Worm (Caenorhabditis elegans) whole organism, L4 larva: ENCODE measurements around the gene clec-82.

Source experiments
- F49E8.2 ChIP-seq: sonication (generic microtip); optimal IDR thresholded peaks from 2 replicates; lab custom pipeline; 2016; ENCODE audit warnings: missing compliant biosample characterization, mild to moderate bottlenecking, missing genetic modification characterization, borderline replicate concordance
- Y48G9A.11 ChIP-seq: fragments of 200-800 bp; sonication (Bioruptor generic); IDR thresholded peaks from 2 replicates; pipeline ENCODE4 v1.3.6; 2022; ENCODE audit warnings: missing genetic modification reagents, missing genetic modification characterization, missing compliant biosample characterization
- Y75B8A.6 ChIP-seq: fragments of 200-800 bp; sonication (Bioruptor generic); IDR thresholded peaks from 2 replicates; pipeline ENCODE4 v1.3.6; 2022; ENCODE audit warnings: missing genetic modification reagents, missing genetic modification characterization, missing compliant biosample characterization
- ZK337.2 ChIP-seq: fragments of 200-800 bp; sonication (Bioruptor generic); IDR thresholded peaks from 2 replicates; pipeline ENCODE4 v1.3.6; 2022; ENCODE audit warnings: missing genetic modification reagents, missing genetic modification characterization, missing compliant biosample characterization
- aha-1 ChIP-seq: fragments of 150-350 bp; peaks from one replicate; lab custom pipeline; 2014; ENCODE audit warnings: missing biosample characterization, missing genetic modification characterization
- aly-2 ChIP-seq: sonication (generic microtip); optimal IDR thresholded peaks from 2 replicates; lab custom pipeline; 2018; ENCODE audit warnings: missing biosample characterization, missing genetic modification characterization
- attf-4 ChIP-seq: sonication (generic microtip); optimal IDR thresholded peaks from 3 replicates; lab custom pipeline; 2017; ENCODE audit warnings: missing biosample characterization, missing genetic modification characterization
- ceh-32 ChIP-seq: sonication (generic microtip); optimal IDR thresholded peaks from 2 replicates; lab custom pipeline; 2016; ENCODE audit warnings: mild to moderate bottlenecking, missing genetic modification characterization, missing compliant biosample characterization; ENCODE audit not compliant: poor library complexity
- ceh-62 ChIP-seq: sonication (generic microtip); optimal IDR thresholded peaks from 2 replicates; lab custom pipeline; 2017; ENCODE audit warnings: missing biosample characterization, missing genetic modification characterization
- ces-1 ChIP-seq: fragments of 150-350 bp; sonication (generic microtip); optimal IDR thresholded peaks from 4 replicates; lab custom pipeline; 2014; ENCODE audit warnings: missing biosample characterization, missing genetic modification reagents, missing genetic modification characterization
- ctbp-1 ChIP-seq: fragments of 200-800 bp; sonication (Bioruptor generic); IDR thresholded peaks from 2 replicates; pipeline ENCODE4 v1.3.6; 2022; ENCODE audit warnings: missing genetic modification reagents, missing genetic modification characterization, missing compliant biosample characterization
- daf-12 ChIP-seq: fragments of 150-350 bp; optimal IDR thresholded peaks from 2 replicates; lab custom pipeline; 2014; ENCODE audit warnings: missing biosample characterization, missing genetic modification reagents, missing genetic modification characterization
- daf-16 ChIP-seq, 3 experiments: sonication (generic microtip); optimal IDR thresholded peaks; 2 replicates each; lab custom pipeline; 2016 to 2017; ENCODE audit warnings: missing genetic modification characterization in 3 of 3, missing genetic modification reagents in 3 of 3, mild to moderate bottlenecking in 2 of 3, missing compliant biosample characterization in 2 of 3, missing biosample characterization in 1 of 3, moderate library complexity in 1 of 3
- dmd-6 ChIP-seq: fragments of 200-800 bp; sonication (Bioruptor generic); IDR thresholded peaks from 2 replicates; pipeline ENCODE4 v1.3.6; 2022; ENCODE audit warnings: missing genetic modification reagents, missing genetic modification characterization, missing compliant biosample characterization
- dmd-8 ChIP-seq: fragments of 200-800 bp; sonication (Bioruptor generic); IDR thresholded peaks from 2 replicates; pipeline ENCODE4 v1.3.6; 2022; ENCODE audit warnings: missing genetic modification characterization, missing compliant biosample characterization
- dpl-1 ChIP-seq: fragments of 150-350 bp; optimal IDR thresholded peaks from 2 replicates; lab custom pipeline; 2014; ENCODE audit warnings: missing biosample characterization, missing genetic modification reagents, missing genetic modification characterization
- dve-1 ChIP-seq: sonication (generic microtip); optimal IDR thresholded peaks from 2 replicates; lab custom pipeline; 2017; ENCODE audit warnings: antibody characterized with exemption, mild to moderate bottlenecking, missing genetic modification characterization, missing compliant biosample characterization; ENCODE audit not compliant: insufficient read depth
- egl-27 ChIP-seq: sonication (generic microtip); optimal IDR thresholded peaks from 3 replicates; lab custom pipeline; 2017; ENCODE audit warnings: missing biosample characterization, missing genetic modification reagents, missing genetic modification characterization
- fos-1 ChIP-seq: fragments of 150-350 bp; optimal IDR thresholded peaks from 2 replicates; lab custom pipeline; 2014; ENCODE audit warnings: missing biosample characterization, missing genetic modification characterization
- hlh-11 ChIP-seq: fragments of 200-800 bp; sonication (Bioruptor generic); optimal IDR thresholded peaks from 2 replicates; lab custom pipeline; 2018; ENCODE audit warnings: mild to moderate bottlenecking, missing genetic modification characterization, missing compliant biosample characterization
- hlh-30 ChIP-seq: sonication (generic microtip); optimal IDR thresholded peaks from 2 replicates; lab custom pipeline; 2017; ENCODE audit warnings: antibody characterized with exemption, mild to moderate bottlenecking, missing genetic modification characterization, missing compliant biosample characterization; ENCODE audit not compliant: insufficient read depth
- hmg-1.1 ChIP-seq: fragments of 200-800 bp; sonication (Bioruptor generic); IDR thresholded peaks from 2 replicates; pipeline ENCODE4 v1.3.6; 2022; ENCODE audit warnings: missing genetic modification reagents, missing genetic modification characterization, missing compliant biosample characterization
- jun-1 ChIP-seq: fragments of 150-350 bp; optimal IDR thresholded peaks from 2 replicates; lab custom pipeline; 2014; ENCODE audit warnings: missing biosample characterization, missing genetic modification reagents, missing genetic modification characterization
- lin-1 ChIP-seq: fragments of 200-800 bp; sonication (Bioruptor generic); IDR thresholded peaks from 2 replicates; pipeline ENCODE4 v1.3.6; 2022; ENCODE audit warnings: missing genetic modification reagents, missing genetic modification characterization, missing compliant biosample characterization
- lin-13 ChIP-seq: fragments of 150-350 bp; optimal IDR thresholded peaks from 2 replicates; lab custom pipeline; 2014; ENCODE audit warnings: missing biosample characterization, missing genetic modification reagents, missing genetic modification characterization
- lin-38 ChIP-seq: fragments of 200-800 bp; sonication (Bioruptor generic); IDR thresholded peaks from 2 replicates; pipeline ENCODE4 v1.3.6; 2022; ENCODE audit warnings: missing genetic modification reagents, missing genetic modification characterization, missing compliant biosample characterization
- lsy-2 ChIP-seq, 2 experiments: fragments of 150-350 bp in 1 of 2; sonication (generic microtip) in 1 of 2; optimal IDR thresholded peaks; 2 replicates each; lab custom pipeline; 2014 to 2017; ENCODE audit warnings: missing biosample characterization in 2 of 2, missing genetic modification characterization in 2 of 2
- madf-5 ChIP-seq, 2 experiments: fragments of 200-800 bp; sonication (Bioruptor generic); IDR thresholded peaks; 2 replicates each; pipeline ENCODE4 v1.3.6; 2022; ENCODE audit warnings: missing compliant biosample characterization in 2 of 2, missing genetic modification characterization in 2 of 2
- mdl-1 ChIP-seq, 2 experiments: fragments of 150-350 bp in 1 of 2; sonication (generic microtip) in 1 of 2; optimal IDR thresholded peaks; 2 replicates each; lab custom pipeline; 2014 to 2017; ENCODE audit warnings: missing biosample characterization in 2 of 2, missing genetic modification characterization in 2 of 2
- mes-2 ChIP-seq: sonication (generic microtip); optimal IDR thresholded peaks from 2 replicates; lab custom pipeline; 2016; ENCODE audit warnings: missing genotype, mild to moderate bottlenecking, missing genetic modification characterization, missing compliant biosample characterization; ENCODE audit not compliant: poor library complexity, severe bottlenecking
- mxl-3 ChIP-seq: fragments of 200-800 bp; sonication (Bioruptor generic); optimal IDR thresholded peaks from 2 replicates; lab custom pipeline; 2018; ENCODE audit warnings: mild to moderate bottlenecking, missing genetic modification characterization, missing compliant biosample characterization
- nhr-28 ChIP-seq: fragments of 150-350 bp; optimal IDR thresholded peaks from 2 replicates; lab custom pipeline; 2014; ENCODE audit warnings: missing biosample characterization, missing genetic modification characterization
- nhr-42 ChIP-seq: fragments of 200-800 bp; sonication (Bioruptor generic); IDR thresholded peaks from 2 replicates; pipeline ENCODE4 v1.3.6; 2022; ENCODE audit warnings: missing genetic modification characterization, missing compliant biosample characterization
- nhr-6 ChIP-seq: fragments of 150-350 bp; optimal IDR thresholded peaks from 2 replicates; lab custom pipeline; 2014; ENCODE audit warnings: missing biosample characterization, missing genetic modification characterization
- nhr-76 ChIP-seq: fragments of 150-350 bp; optimal IDR thresholded peaks from 2 replicates; lab custom pipeline; 2014; ENCODE audit warnings: missing biosample characterization, missing genetic modification characterization
- nhr-77 ChIP-seq: fragments of 150-350 bp; optimal IDR thresholded peaks from 2 replicates; lab custom pipeline; 2014; ENCODE audit warnings: missing biosample characterization, missing genetic modification characterization
- pha-4 ChIP-seq, 2 experiments: fragments of 150-350 bp in 1 of 2; fragments of 200-800 bp in 1 of 2; sonication (Bioruptor generic) in 1 of 2; IDR thresholded peaks in 1 of 2; optimal IDR thresholded peaks in 1 of 2; 2 replicates each; pipeline versions ENCODE4 v1.3.6 to Lab custom; 2014 to 2022; ENCODE audit warnings: missing genetic modification characterization in 2 of 2, missing genetic modification reagents in 2 of 2, missing biosample characterization in 1 of 2, missing compliant biosample characterization in 1 of 2
- pqm-1 ChIP-seq: sonication (generic microtip); optimal IDR thresholded peaks from 2 replicates; lab custom pipeline; 2017; ENCODE audit warnings: missing biosample characterization, missing genetic modification characterization
- set-16 ChIP-seq: fragments of 200-800 bp; sonication (Bioruptor generic); IDR thresholded peaks from 2 replicates; pipeline ENCODE4 v1.3.6; 2022; ENCODE audit warnings: missing genetic modification reagents, missing genetic modification characterization, missing compliant biosample characterization
- vab-7 ChIP-seq: fragments of 200-800 bp; sonication (Bioruptor generic); IDR thresholded peaks from 2 replicates; pipeline ENCODE4 v1.3.6; 2022; ENCODE audit warnings: missing genetic modification reagents, missing genetic modification characterization, missing compliant biosample characterization
- zfp-2 ChIP-seq: sonication (generic microtip); optimal IDR thresholded peaks from 2 replicates; lab custom pipeline; 2016; ENCODE audit warnings: mild to moderate bottlenecking, missing genetic modification characterization, missing compliant biosample characterization
- zip-2 ChIP-seq: fragments of 150-350 bp; optimal IDR thresholded peaks from 2 replicates; lab custom pipeline; 2014; ENCODE audit warnings: missing biosample characterization, missing genetic modification characterization
- ztf-7 ChIP-seq: fragments of 150-350 bp; optimal IDR thresholded peaks from 2 replicates; lab custom pipeline; 2014; ENCODE audit warnings: missing biosample characterization, missing genetic modification characterization

The clec-82 gene

DNA sequence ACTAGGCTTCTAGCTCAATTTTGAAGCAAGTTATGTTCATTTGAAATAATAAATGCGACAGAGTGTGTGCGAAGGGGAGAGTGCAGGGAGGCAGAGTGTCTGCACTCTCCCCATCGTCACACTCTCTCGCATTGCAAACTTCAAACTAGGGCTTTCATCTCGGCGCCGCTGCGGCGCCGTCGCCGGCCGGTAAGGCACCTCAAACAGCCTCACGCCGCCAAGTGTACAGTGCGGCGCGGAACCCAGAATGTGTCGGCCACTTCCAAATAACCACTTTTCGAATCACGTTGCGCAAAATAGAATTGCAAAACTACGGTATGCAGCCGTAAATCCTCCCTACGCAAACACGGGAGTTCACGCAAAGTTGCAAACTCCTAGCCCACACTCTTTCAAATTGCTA lies 13.8 kb downstream of the clec-82 start (continued):
- no peak for TF ChIP-seq ces-1 (GFP tag; lab: Kevin White, UChicago)
- no peak for TF ChIP-seq mdl-1 (tag; optimal IDR thresholded peaks at IDR 0.05; lab: Kevin White, UChicago)

DNA sequence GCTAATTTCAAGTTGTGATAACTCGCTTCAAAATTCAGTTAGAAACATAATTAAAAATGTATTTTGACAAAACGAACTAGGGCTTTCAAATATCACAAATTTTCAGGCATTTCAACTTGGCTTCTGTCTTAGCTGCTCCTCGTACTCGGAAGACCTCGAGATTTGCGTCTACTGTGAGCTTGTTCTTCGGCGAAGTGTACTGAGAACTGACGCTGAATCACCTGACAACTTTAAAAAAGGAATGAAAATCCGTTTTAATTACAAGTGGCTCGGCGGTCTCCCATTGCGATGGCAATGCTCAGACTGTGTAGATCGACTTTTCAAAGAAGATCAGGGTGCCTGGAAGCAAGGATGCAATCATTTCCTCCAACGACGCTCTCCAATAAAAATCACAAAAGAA lies 15.1 kb downstream of the clec-82 start, which contains the start of gene clec-85:
Gene clec-85 (plus strand): TSS at position 301 of the 400 bp plus-strand sequence.
- TF ChIP-seq lin-1, result no peak
- no peak for TF ChIP-seq nhr-6
- no peak for TF ChIP-seq set-16 (GFP tag; lab: Robert Waterston, UW)
- TF ChIP-seq F49E8.2 (tag; lab: Kevin White, UChicago), result no peak
- no peak for TF ChIP-seq nhr-77 (tag; lab: Kevin White, UChicago)
- TF ChIP-seq jun-1 (tag; lab: Kevin White, UChicago), result no peak
- no peak for TF ChIP-seq Y75B8A.6 (GFP tag; lab: Robert Waterston, UW)
- TF ChIP-seq mxl-3 (GFP tag; lab: Kevin White, UChicago), result no peak
- TF ChIP-seq lsy-2 (tag; optimal IDR thresholded peaks at IDR 0.05; lab: Kevin White, UChicago), result no peak
- no peak for TF ChIP-seq dmd-8

DNA sequence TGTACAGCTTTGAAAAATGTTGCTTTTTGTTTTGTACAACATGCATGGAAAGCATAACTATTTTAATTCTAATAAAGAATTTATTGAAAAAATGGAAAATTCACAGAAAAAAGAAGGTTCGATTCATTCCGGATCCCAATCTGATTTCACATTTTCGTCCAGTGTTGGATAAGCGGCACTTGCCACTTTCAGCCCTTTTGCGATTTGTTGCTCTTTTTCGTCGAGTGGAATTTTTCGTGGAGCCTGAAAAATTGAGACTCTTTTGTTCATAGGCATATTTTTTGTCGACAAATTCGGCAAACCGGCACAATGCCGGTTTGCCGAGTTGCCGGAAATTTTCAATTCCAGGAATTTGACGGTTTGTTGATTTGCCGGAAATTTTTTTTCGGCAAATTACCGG lies 16.2 kb downstream of the clec-82 start:
- no peak for TF ChIP-seq daf-16 (GFP tag; optimal IDR thresholded peaks at IDR 0.05; lab: Kevin White, UChicago)
- no peak for TF ChIP-seq daf-16 (tag; optimal IDR thresholded peaks at IDR 0.05; lab: Kevin White, UChicago)
- TF ChIP-seq aha-1 (tag; lab: Kevin White, UChicago), result peak; percentile 91

DNA sequence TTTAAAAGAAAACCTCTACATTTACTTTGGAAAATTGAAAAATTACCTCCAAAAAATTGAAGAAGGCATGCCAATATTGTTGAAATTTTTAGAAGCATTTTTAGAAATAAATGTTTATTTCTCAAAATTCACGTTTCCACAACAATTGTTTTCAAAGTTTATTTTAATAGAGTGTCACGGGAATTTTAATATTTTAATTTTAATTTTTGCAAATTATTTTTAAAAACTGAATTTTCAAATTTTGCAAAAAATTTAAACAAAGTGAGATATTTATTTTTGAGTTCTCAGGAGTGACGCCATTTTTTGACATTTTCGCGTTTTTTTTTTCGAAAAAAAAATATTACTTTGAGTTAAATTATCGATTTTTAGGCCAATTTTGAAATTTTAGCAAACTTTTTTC lies 17.7 kb downstream of the clec-82 start, which contains the start of gene Y54G2A.49:
Gene Y54G2A.49 (minus strand): TSS at position 101 of the 400 bp plus-strand sequence.
- TF ChIP-seq nhr-42 (GFP tag; lab: Robert Waterston, UW) (no peak), nhr-6 (no peak), Y48G9A.11 (GFP tag; lab: Robert Waterston, UW) (no peak), fos-1 (no peak), lin-38 (GFP tag; lab: Robert Waterston, UW) (no peak), aha-1 (tag; lab: Kevin White, UChicago) (no peak), dve-1 (tag; lab: Kevin White, UChicago) (no peak), attf-4 (tag; lab: Kevin White, UChicago) (no peak), ceh-32 (tag; lab: Kevin White, UChicago) (no peak), lin-13 (no peak), dpl-1 (GFP tag; lab: Kevin White, UChicago) (no peak), nhr-76 (tag; lab: Kevin White, UChicago) (no peak), daf-12 (no peak), mes-2 (tag; lab: Kevin White, UChicago) (no peak), hlh-30 (tag; lab: Kevin White, UChicago) (no peak), pha-4 (GFP tag; IDR thresholded peaks at IDR 0.05; lab: Robert Waterston, UW) (no peak), pha-4 (tag; optimal IDR thresholded peaks at IDR 0.05; lab: Kevin White, UChicago) (no peak), hmg-1.1 (GFP tag; lab: Robert Waterston, UW) (no peak), aly-2 (tag; lab: Kevin White, UChicago) (no peak)

DNA sequence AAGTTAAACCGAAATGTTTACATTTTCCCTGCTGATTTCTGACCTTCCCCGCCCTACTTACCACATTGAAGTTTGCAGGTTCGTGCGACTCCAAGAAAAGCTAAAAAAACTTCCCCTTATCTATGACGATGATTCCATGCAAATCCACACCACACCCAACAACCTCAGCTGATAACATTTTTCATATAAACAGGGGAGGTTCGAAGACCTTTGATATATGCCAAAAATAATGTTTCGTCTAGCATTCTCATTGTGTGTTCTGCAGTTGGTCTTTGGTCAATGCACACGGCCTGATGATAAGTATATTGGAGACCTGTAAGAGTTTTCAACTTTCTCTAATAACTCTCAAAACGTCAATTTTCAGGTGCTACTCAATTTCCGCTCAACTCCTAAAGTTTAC lies 18.7 kb downstream of the clec-82 start:
- TF ChIP-seq zfp-2 (tag; lab: Kevin White, UChicago) (no peak), ztf-7 (tag; lab: Kevin White, UChicago) (no peak), ZK337.2 (no peak), mes-2 (tag; lab: Kevin White, UChicago) (no peak), egl-27 (tag; lab: Kevin White, UChicago) (no peak), hlh-11 (tag; lab: Kevin White, UChicago) (peak; percentile 43), vab-7 (no peak), zip-2 (tag; lab: Kevin White, UChicago) (no peak), dmd-6 (GFP tag; lab: Robert Waterston, UW) (peak; percentile 67), dpl-1 (GFP tag; lab: Kevin White, UChicago) (no peak), ctbp-1 (GFP tag; lab: Robert Waterston, UW) (no peak), pqm-1 (tag; lab: Kevin White, UChicago) (peak; percentile 27), ceh-62 (tag; lab: Kevin White, UChicago) (no peak), dve-1 (tag; lab: Kevin White, UChicago) (peak; percentile 27), daf-16 (GFP tag; optimal IDR thresholded peaks at IDR 0.05; lab: Kevin White, UChicago) (no peak), daf-16 (tag; optimal IDR thresholded peaks at IDR 0.05; lab: Kevin White, UChicago) (peak; percentile 80), daf-12 (no peak), madf-5 (GFP tag; IDR thresholded peaks at IDR 0.05; lab: Robert Waterston, UW) (no peak), nhr-28 (tag; lab: Kevin White, UChicago) (peak; percentile 27)
